Worm (Caenorhabditis elegans) whole organism, late embryonic: Measurements from ENCODE around the gene T21H3.5.

Experiments
- C08G9.2 ChIP-seq: sonication (generic microtip); optimal IDR thresholded peaks from 2 replicates; lab custom pipeline; 2016; ENCODE audit warnings: mild to moderate bottlenecking, missing genetic modification characterization, moderate library complexity, missing compliant biosample characterization
- C38D4.7 ChIP-seq: fragments of 200-800 bp; sonication (Bioruptor generic); optimal IDR thresholded peaks from 2 replicates; lab custom pipeline; 2018; ENCODE audit warnings: mild to moderate bottlenecking, missing genetic modification characterization, moderate library complexity, missing compliant biosample characterization
- F13H6.1 ChIP-seq: sonication (generic microtip); optimal IDR thresholded peaks from 2 replicates; lab custom pipeline; 2016; ENCODE audit warnings: missing genetic modification characterization, missing compliant biosample characterization
- K02D7.2 ChIP-seq: sonication (generic microtip); optimal IDR thresholded peaks from 2 replicates; lab custom pipeline; 2017; ENCODE audit warnings: mild to moderate bottlenecking, missing genetic modification characterization, missing compliant biosample characterization
- K09A11.1 ChIP-seq: sonication (generic microtip); optimal IDR thresholded peaks from 2 replicates; lab custom pipeline; 2017; ENCODE audit warnings: antibody characterized with exemption, mild to moderate bottlenecking, missing genetic modification characterization, missing compliant biosample characterization; ENCODE audit not compliant: insufficient read depth
- T23F11.4 ChIP-seq: fragments of 200-800 bp; sonication (Bioruptor generic); optimal IDR thresholded peaks from 2 replicates; lab custom pipeline; 2018; ENCODE audit warnings: mild to moderate bottlenecking, missing genetic modification characterization, missing compliant biosample characterization
- ceh-14 ChIP-seq: sonication (generic microtip); optimal IDR thresholded peaks from 2 replicates; lab custom pipeline; 2016; ENCODE audit warnings: missing genotype, missing genetic modification characterization, missing compliant biosample characterization
- ceh-19 ChIP-seq: fragments of 200-800 bp; sonication (Bioruptor generic); optimal IDR thresholded peaks from 2 replicates; lab custom pipeline; 2018; ENCODE audit warnings: mild to moderate bottlenecking, missing genetic modification characterization, missing compliant biosample characterization
- ceh-2 ChIP-seq: sonication (generic microtip); optimal IDR thresholded peaks from 2 replicates; lab custom pipeline; 2016; ENCODE audit warnings: missing genotype, missing genetic modification characterization, missing compliant biosample characterization
- ceh-22 ChIP-seq: sonication (generic microtip); optimal IDR thresholded peaks from 2 replicates; lab custom pipeline; 2017; ENCODE audit warnings: missing biosample characterization, missing genetic modification characterization
- ceh-24 ChIP-seq: sonication (generic microtip); optimal IDR thresholded peaks from 2 replicates; lab custom pipeline; 2016; ENCODE audit warnings: mild to moderate bottlenecking, missing genetic modification characterization, missing compliant biosample characterization
- ceh-30 ChIP-seq: fragments of 150-350 bp; optimal IDR thresholded peaks from 2 replicates; lab custom pipeline; 2014; ENCODE audit warnings: missing biosample characterization, missing genetic modification characterization
- ceh-31 ChIP-seq: sonication (generic microtip); optimal IDR thresholded peaks from 2 replicates; lab custom pipeline; 2016; ENCODE audit warnings: missing genetic modification characterization, missing compliant biosample characterization
- ceh-45 ChIP-seq: fragments of 200-800 bp; sonication (Bioruptor generic); IDR thresholded peaks from 2 replicates; pipeline ENCODE4 v1.3.6; 2022; ENCODE audit warnings: missing genetic modification reagents, missing genetic modification characterization, missing compliant biosample characterization
- ceh-48 ChIP-seq: sonication (generic microtip); optimal IDR thresholded peaks from 2 replicates; lab custom pipeline; 2016; ENCODE audit warnings: missing genetic modification characterization, inconsistent platforms, missing compliant biosample characterization
- ceh-6 ChIP-seq: fragments of 200-800 bp; sonication (Bioruptor generic); optimal IDR thresholded peaks from 2 replicates; lab custom pipeline; 2018; ENCODE audit warnings: mild to moderate bottlenecking, missing genetic modification characterization, missing compliant biosample characterization
- ceh-9 ChIP-seq: sonication (generic microtip); optimal IDR thresholded peaks from 2 replicates; lab custom pipeline; 2016; ENCODE audit warnings: mild to moderate bottlenecking, missing genetic modification characterization, inconsistent platforms, missing compliant biosample characterization
- dmd-4 ChIP-seq: sonication (generic microtip); optimal IDR thresholded peaks from 2 replicates; lab custom pipeline; 2016; ENCODE audit warnings: borderline replicate concordance, missing genetic modification characterization, missing compliant biosample characterization
- dve-1 ChIP-seq: sonication (generic microtip); optimal IDR thresholded peaks from 2 replicates; lab custom pipeline; 2017; ENCODE audit warnings: antibody characterized with exemption, mild to moderate bottlenecking, missing genetic modification characterization, missing compliant biosample characterization
- elt-2 ChIP-seq: sonication (generic microtip); optimal IDR thresholded peaks from 2 replicates; lab custom pipeline; 2016; ENCODE audit warnings: missing genetic modification reagents, missing genetic modification characterization, missing compliant biosample characterization
- elt-4 ChIP-seq: sonication (generic microtip); optimal IDR thresholded peaks from 2 replicates; lab custom pipeline; 2016; ENCODE audit warnings: missing genetic modification characterization, missing compliant biosample characterization
- eyg-1 ChIP-seq: sonication (generic microtip); optimal IDR thresholded peaks from 2 replicates; lab custom pipeline; 2016; ENCODE audit warnings: missing genotype, missing genetic modification characterization, missing compliant biosample characterization
- fkh-10 ChIP-seq: fragments of 150-350 bp; optimal IDR thresholded peaks from 2 replicates; lab custom pipeline; 2014; ENCODE audit warnings: missing biosample characterization, missing genetic modification reagents, missing genetic modification characterization
- fkh-6 ChIP-seq: sonication (generic microtip); optimal IDR thresholded peaks from 2 replicates; lab custom pipeline; 2016; ENCODE audit warnings: missing genetic modification characterization, missing compliant biosample characterization
- gmeb-2 ChIP-seq: sonication (generic microtip); optimal IDR thresholded peaks from 2 replicates; lab custom pipeline; 2016; ENCODE audit warnings: missing genetic modification characterization, inconsistent platforms, missing compliant biosample characterization
- hlh-13 ChIP-seq: fragments of 200-800 bp; sonication (Bioruptor generic); optimal IDR thresholded peaks from 2 replicates; lab custom pipeline; 2018; ENCODE audit warnings: mild to moderate bottlenecking, missing genetic modification characterization, missing compliant biosample characterization
- hlh-30 ChIP-seq: sonication (generic microtip); optimal IDR thresholded peaks from 2 replicates; lab custom pipeline; 2017; ENCODE audit warnings: antibody characterized with exemption, missing genetic modification characterization, missing compliant biosample characterization; ENCODE audit not compliant: insufficient read depth
- hlh-8 ChIP-seq: sonication (generic microtip); optimal IDR thresholded peaks from 2 replicates; lab custom pipeline; 2016; ENCODE audit warnings: missing genotype, missing genetic modification characterization, missing compliant biosample characterization
- lim-6 ChIP-seq: sonication (generic microtip); optimal IDR thresholded peaks from 2 replicates; lab custom pipeline; 2016; ENCODE audit warnings: missing genetic modification characterization, missing compliant biosample characterization
- lin-11 ChIP-seq: fragments of 200-800 bp; sonication (Bioruptor generic); optimal IDR thresholded peaks from 2 replicates; lab custom pipeline; 2018; ENCODE audit warnings: mild to moderate bottlenecking, missing genetic modification characterization, missing compliant biosample characterization
- madf-2 ChIP-seq: sonication (generic microtip); optimal IDR thresholded peaks from 2 replicates; lab custom pipeline; 2017; ENCODE audit warnings: missing genetic modification characterization, missing compliant biosample characterization
- nfya-1 ChIP-seq: sonication (generic microtip); optimal IDR thresholded peaks from 2 replicates; lab custom pipeline; 2017; ENCODE audit warnings: missing genetic modification characterization, mild to moderate bottlenecking, missing compliant biosample characterization, antibody characterized with exemption, moderate library complexity
- nhr-232 ChIP-seq: sonication (generic microtip); optimal IDR thresholded peaks from 2 replicates; lab custom pipeline; 2016; ENCODE audit warnings: missing genetic modification characterization, missing compliant biosample characterization
- npax-4 ChIP-seq: sonication (generic microtip); optimal IDR thresholded peaks from 2 replicates; lab custom pipeline; 2016; ENCODE audit warnings: missing genetic modification characterization, missing compliant biosample characterization
- odd-2 ChIP-seq: sonication (generic microtip); optimal IDR thresholded peaks from 2 replicates; lab custom pipeline; 2017; ENCODE audit warnings: antibody characterized with exemption, mild to moderate bottlenecking, missing genetic modification characterization, missing compliant biosample characterization
- pat-9 ChIP-seq: fragments of 200-800 bp; sonication (Bioruptor generic); optimal IDR thresholded peaks from 2 replicates; lab custom pipeline; 2018; ENCODE audit warnings: mild to moderate bottlenecking, missing genetic modification characterization, moderate library complexity, missing compliant biosample characterization
- pax-1 ChIP-seq: fragments of 150-350 bp; optimal IDR thresholded peaks from 2 replicates; lab custom pipeline; 2014; ENCODE audit warnings: missing biosample characterization, missing genetic modification characterization
- pha-2 ChIP-seq: sonication (generic microtip); optimal IDR thresholded peaks from 2 replicates; lab custom pipeline; 2017; ENCODE audit warnings: mild to moderate bottlenecking, missing genetic modification characterization, missing compliant biosample characterization
- pha-4 ChIP-seq: fragments of 150-350 bp; optimal IDR thresholded peaks from 2 replicates; lab custom pipeline; 2018; ENCODE audit warnings: missing biosample characterization, missing genetic modification reagents, missing genetic modification characterization
- pqm-1 ChIP-seq: sonication (generic microtip); optimal IDR thresholded peaks from 2 replicates; lab custom pipeline; 2016; ENCODE audit warnings: missing genetic modification characterization, missing compliant biosample characterization
- pros-1 ChIP-seq: fragments of 150-350 bp; optimal IDR thresholded peaks from 2 replicates; lab custom pipeline; 2014; ENCODE audit warnings: missing biosample characterization, missing genetic modification reagents, missing genetic modification characterization
- ref-2 ChIP-seq: sonication (generic microtip); optimal IDR thresholded peaks from 2 replicates; lab custom pipeline; 2016; ENCODE audit warnings: missing genetic modification characterization, missing compliant biosample characterization
- rnt-1 ChIP-seq: sonication (generic microtip); optimal IDR thresholded peaks from 2 replicates; lab custom pipeline; 2016; ENCODE audit warnings: missing genetic modification characterization, missing compliant biosample characterization
- tbx-2 ChIP-seq: sonication (generic microtip); optimal IDR thresholded peaks from 2 replicates; lab custom pipeline; 2016; ENCODE audit warnings: missing genetic modification characterization, missing compliant biosample characterization
- tbx-7 ChIP-seq: sonication (generic microtip); optimal IDR thresholded peaks from 2 replicates; lab custom pipeline; 2016; ENCODE audit warnings: missing genotype, missing genetic modification characterization, missing compliant biosample characterization
- ttx-3 ChIP-seq: sonication (generic microtip); optimal IDR thresholded peaks from 2 replicates; lab custom pipeline; 2016; ENCODE audit warnings: missing genetic modification reagents, missing genetic modification characterization, missing compliant biosample characterization
- zip-5 ChIP-seq: sonication (generic microtip); optimal IDR thresholded peaks from 2 replicates; lab custom pipeline; 2016; ENCODE audit warnings: missing genetic modification characterization, missing compliant biosample characterization
- ztf-16 ChIP-seq: sonication (generic microtip); optimal IDR thresholded peaks from 2 replicates; lab custom pipeline; 2017; ENCODE audit warnings: missing genetic modification characterization, missing compliant biosample characterization

T21H3.5 gene

DNA sequence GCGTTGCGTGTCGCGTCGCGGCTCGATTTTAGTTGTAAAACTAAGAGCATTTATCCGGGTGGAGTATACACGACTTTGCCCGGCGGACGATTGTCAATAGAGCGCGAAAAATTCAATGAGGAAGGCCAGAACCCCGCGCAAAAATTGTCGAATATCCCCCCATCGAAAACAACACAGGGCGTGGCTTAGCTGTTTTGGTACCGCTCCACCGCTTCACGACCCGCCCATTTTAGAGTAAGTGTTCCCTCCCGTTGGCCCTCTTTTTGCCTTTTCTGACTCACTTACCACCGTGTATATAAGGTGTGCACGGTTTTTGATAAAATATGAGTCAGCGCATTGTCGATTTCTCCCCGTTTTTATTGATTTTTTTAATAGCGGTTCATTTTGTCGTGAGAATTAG is 10.7 kb downstream of the T21H3.5 start:
- TF ChIP-seq hlh-13 (GFP tag; lab: Kevin White, UChicago) (peak; percentile 16), ztf-16 (tag; lab: Kevin White, UChicago) (no peak)

ce11 chrV:1152736-1153135 is 11.4 kb downstream of the T21H3.5 start:
- TF ChIP-seq F13H6.1 (tag; lab: Kevin White, UChicago) (no peak), T23F11.4 (GFP tag; lab: Kevin White, UChicago) (no peak), C08G9.2 (tag; lab: Kevin White, UChicago) (no peak), ceh-6 (GFP tag; lab: Kevin White, UChicago) (no peak), dmd-4 (tag; lab: Kevin White, UChicago) (no peak), fkh-10 (GFP tag; lab: Kevin White, UChicago) (no peak), ceh-19 (no peak), K02D7.2 (tag; lab: Kevin White, UChicago) (no peak), pat-9 (no peak), dve-1 (tag; lab: Kevin White, UChicago) (no peak)

- TF ChIP-seq F13H6.1 (tag; lab: Kevin White, UChicago) (no peak), rnt-1 (no peak), zip-5 (tag; lab: Kevin White, UChicago) (no peak), pros-1 (no peak), npax-4 (tag; lab: Kevin White, UChicago) (no peak), lin-11 (no peak), C38D4.7 (GFP tag; lab: Kevin White, UChicago) (no peak), K09A11.1 (tag; lab: Kevin White, UChicago) (no peak), fkh-6 (tag; lab: Kevin White, UChicago) (no peak), ceh-22 (tag; lab: Kevin White, UChicago) (no peak)
These were observed 12.3 kb downstream of the T21H3.5 start for ce11 chrV:1151830-1152229.

DNA sequence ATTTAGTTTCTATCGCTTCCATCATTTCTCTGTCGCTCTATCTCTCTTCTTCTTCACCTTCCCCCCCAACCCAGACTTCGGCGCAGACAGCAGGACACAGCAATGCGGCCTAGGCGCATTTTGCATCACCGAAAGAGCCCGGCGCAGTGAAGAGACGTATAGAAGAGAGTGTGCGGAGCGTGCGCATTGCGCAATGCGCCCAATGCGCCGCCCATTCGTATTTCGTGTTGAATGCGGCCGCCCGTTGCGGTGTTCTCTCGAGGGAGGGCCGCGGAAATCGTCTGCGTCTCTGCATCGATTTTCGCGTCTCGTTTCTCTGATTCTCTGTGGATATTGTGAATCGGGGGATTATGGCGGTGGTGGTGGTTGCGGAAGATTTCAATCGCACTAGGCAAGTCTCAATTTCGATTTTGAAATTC is 12.8 kb downstream of the T21H3.5 start:
- TF ChIP-seq pha-4 (tag; lab: Kevin White, UChicago) = no peak
- peak; percentile 98 for TF ChIP-seq ceh-31
- TF ChIP-seq odd-2 (tag; lab: Kevin White, UChicago) = no peak
- TF ChIP-seq madf-2 (tag; lab: Kevin White, UChicago) = peak; percentile 29
- peak; percentile 77 for TF ChIP-seq elt-2 (tag; lab: Kevin White, UChicago)
- TF ChIP-seq ceh-24 (tag; lab: Kevin White, UChicago) = no peak
- peak; percentile 21 for TF ChIP-seq nhr-232 (tag; lab: Kevin White, UChicago)
- TF ChIP-seq pqm-1 (tag; lab: Kevin White, UChicago) = peak; percentile 61
- TF ChIP-seq pha-2 = peak; percentile 64
- TF ChIP-seq K02D7.2 (tag; lab: Kevin White, UChicago) = no peak
- peak; percentile 97 for TF ChIP-seq ceh-14 (tag; lab: Kevin White, UChicago)
- TF ChIP-seq ceh-30 (tag; lab: Kevin White, UChicago) = peak; percentile 85
- TF ChIP-seq eyg-1 (tag; lab: Kevin White, UChicago) = peak; percentile 86
- TF ChIP-seq ceh-48 (tag; lab: Kevin White, UChicago) = peak; percentile 92
- TF ChIP-seq ceh-2 (tag; lab: Kevin White, UChicago) = peak; percentile 79
- peak; percentile 50 for TF ChIP-seq ttx-3
- TF ChIP-seq pros-1 = peak; percentile 94
- TF ChIP-seq ceh-45 = 0 out of 2 replicates have a peak, but pooled peaks have one; percentile 34
- TF ChIP-seq pax-1 (tag; lab: Kevin White, UChicago) = peak; percentile 1
- TF ChIP-seq gmeb-2 = no peak
- TF ChIP-seq tbx-2 (tag; lab: Kevin White, UChicago) = peak; percentile 99
- peak; percentile 85 for TF ChIP-seq hlh-30 (tag; lab: Kevin White, UChicago)
- TF ChIP-seq lin-11 = peak; percentile 4
- peak; percentile 82 for TF ChIP-seq lim-6 (tag; lab: Kevin White, UChicago)
- TF ChIP-seq nfya-1 = peak; percentile 97
- TF ChIP-seq hlh-8 (tag; lab: Kevin White, UChicago) = peak; percentile 54
- TF ChIP-seq tbx-7 (tag; lab: Kevin White, UChicago) = peak; percentile 40
- peak; percentile 17 for TF ChIP-seq zip-5 (tag; lab: Kevin White, UChicago)
- TF ChIP-seq ref-2 (tag; lab: Kevin White, UChicago) = peak; percentile 98
- TF ChIP-seq ceh-9 (tag; lab: Kevin White, UChicago) = no peak
- TF ChIP-seq elt-4 (tag; lab: Kevin White, UChicago) = no peak
